Fruit fly (Drosophila melanogaster): ENCODE measurements around the gene CG17931.
A peak's percentile ranks its signal among the peaks of the same experiment; 100 is the strongest.

Gene CG17931

dm6 chr3R:16309302-16310080 is 49.8 kb downstream of the CG17931 start (continued):
- TF ChIP-seq Adf1 (GFP tag; IDR thresholded peaks at IDR 0.05) (no peak), bab2 (GFP tag; optimal IDR thresholded peaks at IDR 0.05) (peak; percentile 12), CG1602 (GFP tag; optimal IDR thresholded peaks at IDR 0.05) (no peak), gt (GFP tag; IDR thresholded peaks at IDR 0.05) (no peak), BEAF-32 (GFP tag; optimal IDR thresholded peaks at IDR 0.05) (no peak), CG3281 (GFP tag; optimal IDR thresholded peaks at IDR 0.05) (no peak), Hey (tag; optimal IDR thresholded peaks at IDR 0.05) (no peak), CG30403 (GFP tag; optimal IDR thresholded peaks at IDR 0.05) (peak; percentile 6), ac (GFP tag; optimal IDR thresholded peaks at IDR 0.05) (no peak), CG4820 (GFP tag; optimal IDR thresholded peaks at IDR 0.05) (no peak), Meics (GFP tag; optimal IDR thresholded peaks at IDR 0.05) (peak; percentile 47), CG9727 (GFP tag; optimal IDR thresholded peaks at IDR 0.05) (peak; percentile 7), CG17568 (GFP tag; optimal IDR thresholded peaks at IDR 0.05) (no peak), dati (GFP tag; IDR thresholded peaks at IDR 0.05) (no peak), bbx (GFP tag; IDR thresholded peaks at IDR 0.05; ENCODE audit: partially characterized antibody) (no peak), Scr (GFP tag; IDR thresholded peaks at IDR 0.05; ENCODE audit: partially characterized antibody) (no peak), peb (GFP tag; IDR thresholded peaks at IDR 0.05) (no peak), CG33213 (GFP tag; optimal IDR thresholded peaks at IDR 0.05) (no peak), Lhr (GFP tag; optimal IDR thresholded peaks at IDR 0.05) (no peak), Atf6 (GFP tag; IDR thresholded peaks at IDR 0.05) (peak; percentile 60; the same call in 1 of the 2 replicates), Antp (GFP tag; optimal IDR thresholded peaks at IDR 0.05) (no peak), abd-A (tag; optimal IDR thresholded peaks at IDR 0.05) (no peak), trh (GFP tag; optimal IDR thresholded peaks at IDR 0.05) (no peak), CG8765 (GFP tag; IDR thresholded peaks at IDR 0.05) (no peak), CG15514 (GFP tag; optimal IDR thresholded peaks at IDR 0.05) (peak; percentile 27), Hr3 (GFP tag; optimal IDR thresholded peaks at IDR 0.05) (no peak), CG34224 (GFP tag; IDR thresholded peaks at IDR 0.05; ENCODE audit: partially characterized antibody) (no peak), CG12155 (GFP tag; optimal IDR thresholded peaks at IDR 0.05) (no peak), Fer2 (tag; optimal IDR thresholded peaks at IDR 0.05) (no peak), Oli (tag; optimal IDR thresholded peaks at IDR 0.05) (peak; percentile 14), slou (GFP tag; optimal IDR thresholded peaks at IDR 0.05) (no peak), CG9609 (GFP tag; optimal IDR thresholded peaks at IDR 0.05) (no peak), ken (GFP tag; IDR thresholded peaks at IDR 0.05) (no peak), gro (GFP tag; optimal IDR thresholded peaks at IDR 0.05) (no peak), CG7786 (GFP tag; optimal IDR thresholded peaks at IDR 0.05) (peak; percentile 9), CG6272 (GFP tag; IDR thresholded peaks at IDR 0.05) (no peak), CG14050 (GFP tag; IDR thresholded peaks at IDR 0.05) (no peak), CG7357 (GFP tag; IDR thresholded peaks at IDR 0.05) (no peak), CG8388 (GFP tag; optimal IDR thresholded peaks at IDR 0.05) (peak; percentile 13), CG9215 (GFP tag; IDR thresholded peaks at IDR 0.05) (no peak), eve (GFP tag; optimal IDR thresholded peaks at IDR 0.05) (no peak), her (GFP tag; optimal IDR thresholded peaks at IDR 0.05) (no peak), rib (GFP tag; IDR thresholded peaks at IDR 0.05) (no peak), tx (GFP tag; optimal IDR thresholded peaks at IDR 0.05) (peak; percentile 1), sens-2 (GFP tag; IDR thresholded peaks at IDR 0.05) (no peak), CG9817 (tag; optimal IDR thresholded peaks at IDR 0.05) (no peak), CG12299 (tag; optimal IDR thresholded peaks at IDR 0.05) (no peak), otp (GFP tag; IDR thresholded peaks at IDR 0.05) (no peak), CG30020 (tag; optimal IDR thresholded peaks at IDR 0.05) (no peak), CG1233 (GFP tag; optimal IDR thresholded peaks at IDR 0.05) (peak; percentile 93), corto (GFP tag; optimal IDR thresholded peaks at IDR 0.05) (no peak)
